Fruit fly (Drosophila melanogaster) whole organism, prepupa: ENCODE data around the gene DNAlig3.
A peak's percentile ranks its signal among the peaks of the same experiment; 100 is the strongest.

Source experiments
- Blimp-1 ChIP-seq: fragments of 200-800 bp; sonication (Bioruptor generic); optimal IDR thresholded peaks from 3 replicates; lab custom pipeline; 2017; ENCODE audit warnings: missing biosample characterization, missing genetic modification characterization, mild to moderate bottlenecking, moderate library complexity, missing genetic modification reagents
- CG10631 ChIP-seq: fragments of 200-800 bp; sonication (Bioruptor generic); optimal IDR thresholded peaks from 2 replicates; lab custom pipeline; 2016; ENCODE audit warnings: missing biosample characterization, missing genetic modification characterization
- CG11294 ChIP-seq: fragments of 200-800 bp; sonication (Bioruptor generic); IDR thresholded peaks from 2 replicates; pipeline ENCODE4 v1.3.6; 2022; ENCODE audit warnings: missing biosample characterization, missing genetic modification characterization
- CG11762 ChIP-seq: fragments of 200-800 bp; sonication (Bioruptor generic); optimal IDR thresholded peaks from 3 replicates; lab custom pipeline; 2016; ENCODE audit warnings: missing biosample characterization, missing genetic modification characterization; ENCODE audit not compliant: insufficient read depth
- CG15336 ChIP-seq: fragments of 200-800 bp; sonication (Bioruptor generic); IDR thresholded peaks from 2 replicates; pipeline ENCODE4 v1.3.6; 2022; ENCODE audit warnings: missing biosample characterization, missing genetic modification characterization
- CG1621 ChIP-seq: fragments of 200-800 bp; sonication (Bioruptor generic); optimal IDR thresholded peaks from 3 replicates; lab custom pipeline; 2018; ENCODE audit warnings: missing biosample characterization, mild to moderate bottlenecking, missing genetic modification characterization
- CG16779 ChIP-seq: fragments of 200-800 bp; sonication (Bioruptor generic); optimal IDR thresholded peaks from 3 replicates; lab custom pipeline; 2017; ENCODE audit warnings: missing biosample characterization, mild to moderate bottlenecking, missing genetic modification characterization
- CG3032 ChIP-seq: fragments of 200-800 bp; optimal IDR thresholded peaks from 2 replicates; lab custom pipeline; 2019; ENCODE audit warnings: missing biosample characterization, mild to moderate bottlenecking, missing genetic modification characterization, moderate library complexity
- CG31627 ChIP-seq: fragments of 200-800 bp; sonication (Bioruptor generic); optimal IDR thresholded peaks from 3 replicates; lab custom pipeline; 2016; ENCODE audit warnings: missing biosample characterization, missing genetic modification characterization
- CG32006 ChIP-seq: fragments of 200-800 bp; sonication (Bioruptor generic); optimal IDR thresholded peaks from 3 replicates; lab custom pipeline; 2017; ENCODE audit warnings: missing biosample characterization, mild to moderate bottlenecking, missing genetic modification characterization
- CG6163 ChIP-seq: fragments of 200-800 bp; sonication (Bioruptor generic); IDR thresholded peaks from 3 replicates; pipeline ENCODE4 v1.3.6; 2022; ENCODE audit warnings: missing biosample characterization, missing genetic modification characterization
- CG6792 ChIP-seq: fragments of 200-800 bp; sonication (Bioruptor generic); optimal IDR thresholded peaks from 3 replicates; lab custom pipeline; 2016; ENCODE audit warnings: missing biosample characterization, missing genetic modification characterization
- CG6808 ChIP-seq: fragments of 200-800 bp; sonication (Bioruptor generic); optimal IDR thresholded peaks from 3 replicates; lab custom pipeline; 2017; ENCODE audit warnings: missing biosample characterization, missing genetic modification characterization, mild to moderate bottlenecking, moderate library complexity, missing genetic modification reagents
- CG6854 ChIP-seq: fragments of 200-800 bp; sonication (Bioruptor generic); optimal IDR thresholded peaks from 2 replicates; lab custom pipeline; 2017; ENCODE audit warnings: missing biosample characterization, mild to moderate bottlenecking, missing genetic modification characterization
- CG7368 ChIP-seq: fragments of 200-800 bp; sonication (Bioruptor generic); optimal IDR thresholded peaks from 3 replicates; lab custom pipeline; 2016; ENCODE audit warnings: missing biosample characterization, missing genetic modification characterization
- CG8119 ChIP-seq: fragments of 200-800 bp; sonication (Bioruptor generic); IDR thresholded peaks from 3 replicates; pipeline ENCODE4 v1.3.6; 2022; ENCODE audit warnings: missing biosample characterization, missing genetic modification characterization
- Eip78C ChIP-seq: fragments of 200-800 bp; sonication (Bioruptor generic); peaks from one replicate; lab custom pipeline; 2016; ENCODE audit warnings: missing biosample characterization, missing genetic modification characterization
- Ets21C ChIP-seq: fragments of 200-800 bp; sonication (Bioruptor generic); optimal IDR thresholded peaks from 3 replicates; lab custom pipeline; 2016; ENCODE audit warnings: missing biosample characterization, missing genetic modification characterization
- Hr38 ChIP-seq: sonication (Bioruptor generic); optimal IDR thresholded peaks from 2 replicates; lab custom pipeline; 2016; ENCODE audit warnings: missing biosample characterization, missing genetic modification characterization
- Lpt ChIP-seq: fragments of 200-800 bp; sonication (Bioruptor generic); optimal IDR thresholded peaks from 3 replicates; lab custom pipeline; 2016; ENCODE audit warnings: missing biosample characterization, missing genetic modification characterization
- Smox ChIP-seq: fragments of 200-800 bp; sonication (Bioruptor generic); optimal IDR thresholded peaks from 3 replicates; lab custom pipeline; 2016; ENCODE audit warnings: missing biosample characterization, missing genetic modification characterization
- Sox102F ChIP-seq: fragments of 200-800 bp; sonication (Bioruptor generic); optimal IDR thresholded peaks from 2 replicates; lab custom pipeline; 2016; ENCODE audit warnings: missing biosample characterization, mild to moderate bottlenecking, missing genetic modification characterization
- achi ChIP-seq: fragments of 200-800 bp; sonication (Bioruptor generic); optimal IDR thresholded peaks from 3 replicates; lab custom pipeline; 2016; ENCODE audit warnings: missing biosample characterization, missing genetic modification characterization
- dac ChIP-seq: fragments of 200-800 bp; sonication (Bioruptor generic); optimal IDR thresholded peaks from 2 replicates; lab custom pipeline; 2017; ENCODE audit warnings: missing biosample characterization, mild to moderate bottlenecking, missing genetic modification characterization
- dsx ChIP-seq: fragments of 200-800 bp; optimal IDR thresholded peaks from 3 replicates; lab custom pipeline; 2019; ENCODE audit warnings: missing biosample characterization, mild to moderate bottlenecking, missing genetic modification characterization, moderate library complexity; ENCODE audit not compliant: poor library complexity, severe bottlenecking
- esn ChIP-seq: fragments of 200-800 bp; sonication (Bioruptor generic); optimal IDR thresholded peaks from 2 replicates; lab custom pipeline; 2016; ENCODE audit warnings: missing biosample characterization, mild to moderate bottlenecking, missing genetic modification characterization, moderate library complexity
- fd59A ChIP-seq: fragments of 200-800 bp; sonication (Bioruptor generic); optimal IDR thresholded peaks from 2 replicates; lab custom pipeline; 2017; ENCODE audit warnings: missing biosample characterization, mild to moderate bottlenecking, missing genetic modification characterization, missing genetic modification reagents
- fd85E ChIP-seq: fragments of 200-800 bp; sonication (Bioruptor generic); optimal IDR thresholded peaks from 3 replicates; lab custom pipeline; 2016; ENCODE audit warnings: missing biosample characterization, missing genetic modification characterization
- fkh ChIP-seq: fragments of 200-800 bp; sonication (Bioruptor generic); optimal IDR thresholded peaks from 3 replicates; lab custom pipeline; 2017; ENCODE audit warnings: missing biosample characterization, mild to moderate bottlenecking, missing genetic modification characterization, moderate library complexity
- net ChIP-seq: fragments of 200-800 bp; sonication (Bioruptor generic); optimal IDR thresholded peaks from 3 replicates; lab custom pipeline; 2016; ENCODE audit warnings: missing biosample characterization, missing genetic modification characterization
- salr ChIP-seq, 2 experiments: fragments of 200-800 bp; sonication (Bioruptor generic); optimal IDR thresholded peaks; 3 replicates each; lab custom pipeline; 2016 to 2018; ENCODE audit warnings: missing biosample characterization in 2 of 2, missing genetic modification characterization in 2 of 2, mild to moderate bottlenecking in 1 of 2
- spab ChIP-seq: fragments of 200-800 bp; sonication (Bioruptor generic); optimal IDR thresholded peaks from 2 replicates; lab custom pipeline; 2017; ENCODE audit warnings: missing biosample characterization, mild to moderate bottlenecking, missing genetic modification characterization, missing genetic modification reagents
- ss ChIP-seq, 2 experiments: fragments of 200-800 bp; sonication (Bioruptor generic); optimal IDR thresholded peaks; 2 replicates in 1 of 2; 3 replicates in 1 of 2; lab custom pipeline; 2017 to 2018; ENCODE audit warnings: mild to moderate bottlenecking in 2 of 2, missing biosample characterization in 2 of 2, missing genetic modification characterization in 2 of 2, moderate library complexity in 1 of 2
- svp ChIP-seq: fragments of 200-800 bp; sonication (Bioruptor generic); peaks from one replicate; lab custom pipeline; 2016; ENCODE audit warnings: missing biosample characterization, missing genetic modification characterization
- topi ChIP-seq: fragments of 200-800 bp; sonication (Bioruptor generic); optimal IDR thresholded peaks from 3 replicates; lab custom pipeline; 2016; ENCODE audit warnings: missing biosample characterization, missing genetic modification characterization

DNAlig3 gene

dm6 chr3R:12373800-12374199 is 27.8 kb downstream of the DNAlig3 start, which contains the start of gene GstD4:
TSS of gene GstD4 (plus strand) at chr3R:12374100.
- TF ChIP-seq Blimp-1 (no peak), CG6792 (GFP tag; lab: Kevin White, UChicago) (no peak), CG7368 (no peak), net (no peak), Ets21C (GFP tag; lab: Kevin White, UChicago) (no peak), esn (GFP tag; lab: Kevin White, UChicago) (no peak), fkh (GFP tag; lab: Kevin White, UChicago) (no peak), CG32006 (GFP tag; lab: Kevin White, UChicago) (no peak), Smox (GFP tag; lab: Kevin White, UChicago) (no peak)

- TF ChIP-seq svp (GFP tag; lab: Kevin White, UChicago) (peak; percentile 60), fd85E (GFP tag; lab: Kevin White, UChicago) (no peak), achi (GFP tag; lab: Kevin White, UChicago) (no peak), Eip78C (GFP tag; lab: Kevin White, UChicago) (peak; percentile 4)
Observed at dm6 chr3R:12372800-12373199, 28.8 kb downstream of the DNAlig3 start, which contains the start of gene GstD3. TSS of gene GstD3 (plus strand) at chr3R:12373068.

dm6 chr3R:12371671-12372070 is 30.0 kb downstream of the DNAlig3 start, which contains the start of gene GstD2:
TSS of gene GstD2 (plus strand) at chr3R:12371971.
- no peak for TF ChIP-seq fd85E (GFP tag; lab: Kevin White, UChicago)
- no peak for TF ChIP-seq dac
- TF ChIP-seq CG11294 (GFP tag; lab: Robert Waterston, UW) = no peak
- TF ChIP-seq Eip78C (GFP tag; lab: Kevin White, UChicago) = peak; percentile 7
- TF ChIP-seq Blimp-1 = no peak

dm6 chr3R:12370643-12370995 is 31.0 kb downstream of the DNAlig3 start:
- TF ChIP-seq CG6163 (GFP tag; lab: Robert Waterston, UW) (0 out of 3 replicates have a peak, but pooled peaks have one; percentile 44), CG3032 (no peak), fd59A (GFP tag; lab: Kevin White, UChicago) (no peak), Eip78C (GFP tag; lab: Kevin White, UChicago) (peak; percentile 67), ss (GFP tag; optimal IDR thresholded peaks at IDR 0.05; lab: Kevin White, UChicago) (peak; percentile 11 to 27), Sox102F (GFP tag; lab: Kevin White, UChicago) (no peak), dsx (GFP tag; lab: Kevin White, UChicago) (peak; percentile 22), Hr38 (GFP tag; lab: Kevin White, UChicago) (no peak), CG10631 (GFP tag; lab: Kevin White, UChicago) (no peak), fkh (GFP tag; lab: Kevin White, UChicago) (no peak), svp (GFP tag; lab: Kevin White, UChicago) (peak; percentile 58), CG8119 (GFP tag; lab: Robert Waterston, UW) (0 out of 3 replicates have a peak, but pooled peaks have one; percentile 34)

- TF ChIP-seq CG1621 (tag; lab: Kevin White, UChicago) (no peak), salr (GFP tag; optimal IDR thresholded peaks at IDR 0.05; lab: Kevin White, UChicago) (no peak), CG16779 (tag; lab: Kevin White, UChicago) (no peak), Lpt (no peak), topi (no peak), spab (GFP tag; lab: Kevin White, UChicago) (no peak), CG6808 (GFP tag; lab: Kevin White, UChicago) (no peak), CG15336 (no peak), svp (GFP tag; lab: Kevin White, UChicago) (peak; percentile 57), CG6854 (peak; percentile 10), CG11762 (GFP tag; lab: Kevin White, UChicago) (no peak), fkh (GFP tag; lab: Kevin White, UChicago) (peak; percentile 59), CG10631 (GFP tag; lab: Kevin White, UChicago) (peak; percentile 28), CG31627 (GFP tag; lab: Kevin White, UChicago) (no peak)
Observed at dm6 chr3R:12369793-12370642, 31.6 kb downstream of the DNAlig3 start.
